Fruit fly (Drosophila melanogaster) whole organism: ENCODE results near the gene Acbp3.

Experiments used
- CG8478 ChIP-seq: fragments of >200 bp; optimal IDR thresholded peaks from 2 replicates; lab custom pipeline; 2018; ENCODE audit warnings: inconsistent platforms
- Dll ChIP-seq: fragments of >200 bp; optimal IDR thresholded peaks from 2 replicates; lab custom pipeline; 2017
- EcR ChIP-seq, 2 experiments: fragments of >200 bp; optimal IDR thresholded peaks; 2 replicates each; lab custom pipeline; 2017; ENCODE audit warnings: missing biosample characterization in 2 of 2, missing genetic modification characterization in 2 of 2, missing genetic modification reagents in 2 of 2
- pan ChIP-seq: fragments of >200 bp; optimal IDR thresholded peaks from 2 replicates; lab custom pipeline; 2017
- psq ChIP-seq: fragments of >200 bp; optimal IDR thresholded peaks from 2 replicates; lab custom pipeline; 2017
- usp ChIP-seq: fragments of >200 bp; optimal IDR thresholded peaks from 2 replicates; lab custom pipeline; 2017; ENCODE audit warnings: missing biosample characterization, missing genetic modification characterization, mixed read lengths

DNA sequence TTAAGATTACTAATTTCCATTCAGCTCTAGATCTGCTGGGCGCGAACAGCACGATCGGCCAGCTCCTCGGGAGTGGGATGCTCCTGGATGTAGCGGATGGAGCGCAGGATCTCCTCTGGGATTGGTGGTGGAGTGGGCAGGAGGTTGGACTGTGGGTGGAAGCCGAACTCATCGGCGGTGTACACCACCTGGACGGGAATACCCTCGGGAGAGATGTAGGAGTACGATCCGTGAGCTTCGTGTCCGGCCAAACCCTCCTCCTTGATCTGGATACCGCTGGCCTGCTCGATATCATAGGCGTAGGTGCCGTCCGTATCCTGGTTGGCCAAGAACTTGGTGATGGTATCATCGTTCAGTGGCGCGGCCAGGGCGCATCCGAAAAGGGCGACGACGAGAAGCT lies 44.6 kb upstream of the Acbp3 start:
- TF ChIP-seq usp (GFP tag; lab: Kevin White, UChicago) (no peak), CG8478 (no peak), psq (no peak), Dll (no peak), EcR (GFP tag; optimal IDR thresholded peaks at IDR 0.05; lab: Kevin White, UChicago) (no peak), pan (lab: Kevin White, UChicago) (no peak)
